Fruit fly (Drosophila melanogaster): ENCODE measurements around the gene CG4768.

Gene CG4768

DNA sequence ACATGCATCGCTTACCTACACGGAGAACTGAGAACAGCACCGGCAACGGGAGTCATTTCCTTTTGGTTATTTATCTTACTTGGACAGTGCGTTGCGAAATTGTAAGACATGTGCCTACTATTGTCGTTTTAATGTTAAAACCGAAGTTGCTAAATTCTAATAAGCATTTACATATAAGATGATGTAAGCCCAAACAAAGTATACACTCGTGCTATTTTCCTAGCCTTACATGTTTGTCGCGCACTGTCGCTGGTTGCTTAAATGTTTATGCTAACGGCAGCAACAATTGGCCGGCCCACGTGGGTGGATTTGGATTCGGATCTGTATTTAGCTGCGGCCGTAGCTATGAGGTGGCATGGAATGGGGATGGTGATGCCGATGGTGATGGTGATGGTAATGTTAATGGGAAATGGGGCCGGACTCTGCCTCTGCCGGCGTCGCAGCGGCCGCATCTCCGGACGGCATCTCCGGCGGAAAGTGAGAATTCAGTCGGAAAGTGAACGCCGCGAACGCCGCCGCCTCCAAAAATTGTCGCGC lies 19.4 kb downstream of the CG4768 start, which contains the start of gene CG4829 (continued):
- peak; percentile 92 for TF ChIP-seq lmd (GFP tag; IDR thresholded peaks at IDR 0.05)
- peak; percentile 88 for TF ChIP-seq H2.0 (GFP tag; IDR thresholded peaks at IDR 0.05)
- peak; percentile 68 for TF ChIP-seq sima (GFP tag; optimal IDR thresholded peaks at IDR 0.05)
- peak; percentile 79 for TF ChIP-seq BtbVII (GFP tag; optimal IDR thresholded peaks at IDR 0.05)
- peak; percentile 70 for TF ChIP-seq Camta (GFP tag; optimal IDR thresholded peaks at IDR 0.05)
- peak; percentile 86 for TF ChIP-seq her (GFP tag; optimal IDR thresholded peaks at IDR 0.05)
- TF ChIP-seq Atf6 (GFP tag; IDR thresholded peaks at IDR 0.05) = peak; percentile 86
- peak; percentile 92 for TF ChIP-seq CG12219 (GFP tag; optimal IDR thresholded peaks at IDR 0.05)
- peak; percentile 83 for TF ChIP-seq mam (GFP tag; optimal IDR thresholded peaks at IDR 0.05)
- TF ChIP-seq exex (tag; optimal IDR thresholded peaks at IDR 0.05) = peak; percentile 63
- TF ChIP-seq sc (optimal IDR thresholded peaks at IDR 0.05) = no peak
- peak; percentile 71 for TF ChIP-seq sc (GFP tag; optimal IDR thresholded peaks at IDR 0.05)
- TF ChIP-seq danr (GFP tag; IDR thresholded peaks at IDR 0.05) = peak; percentile 86
- peak; percentile 83 to 87 for TF ChIP-seq Pdp1 (GFP tag; optimal IDR thresholded peaks at IDR 0.05)
- TF ChIP-seq CG17802 (tag; optimal IDR thresholded peaks at IDR 0.05) = peak; percentile 63
- peak; percentile 60 for TF ChIP-seq Lim3 (GFP tag; IDR thresholded peaks at IDR 0.05)
- TF ChIP-seq chinmo (GFP tag; IDR thresholded peaks at IDR 0.05; ENCODE audit: partially characterized antibody) = no peak
- peak; percentile 89 for TF ChIP-seq CG11456 (GFP tag; IDR thresholded peaks at IDR 0.05)
- TF ChIP-seq pb (GFP tag; optimal IDR thresholded peaks at IDR 0.05) = peak; percentile 82
- no peak for TF ChIP-seq Hr39 (optimal IDR thresholded peaks at IDR 0.05)
- peak; percentile 7 for TF ChIP-seq pfk (GFP tag; optimal IDR thresholded peaks at IDR 0.05)
- TF ChIP-seq CG13287 (GFP tag; IDR thresholded peaks at IDR 0.05; ENCODE audit: partially characterized antibody) = no peak
- TF ChIP-seq CG16863 (GFP tag; optimal IDR thresholded peaks at IDR 0.05) = peak; percentile 82
- TF ChIP-seq crp (GFP tag; optimal IDR thresholded peaks at IDR 0.05) = peak in 1 of 2 experiments; percentile 38
- TF ChIP-seq sr (GFP tag; IDR thresholded peaks at IDR 0.05) = peak; percentile 92
- peak; percentile 80 for TF ChIP-seq en (GFP tag; optimal IDR thresholded peaks at IDR 0.05)
- TF ChIP-seq al (GFP tag; IDR thresholded peaks at IDR 0.05) = peak; percentile 76
- peak; percentile 10 for TF ChIP-seq CG15073 (GFP tag; optimal IDR thresholded peaks at IDR 0.05)
- 0 out of 2 replicates have a peak, but pooled peaks have one; percentile 10 for TF ChIP-seq CG8765 (GFP tag; IDR thresholded peaks at IDR 0.05)
- peak; percentile 88 for TF ChIP-seq phol (tag; optimal IDR thresholded peaks at IDR 0.05)
- TF ChIP-seq NC2β (GFP tag; optimal IDR thresholded peaks at IDR 0.05) = peak; percentile 66
- peak; percentile 76 for TF ChIP-seq CG6854 (GFP tag; optimal IDR thresholded peaks at IDR 0.05)
- peak; percentile 81 for TF ChIP-seq CG13894 (tag; optimal IDR thresholded peaks at IDR 0.05)
- TF ChIP-seq eyg (GFP tag; optimal IDR thresholded peaks at IDR 0.05) = peak; percentile 86
- TF ChIP-seq Neu2 (GFP tag; optimal IDR thresholded peaks at IDR 0.05; ENCODE audit: borderline replicate concordance) = peak; percentile 22
- no peak for TF ChIP-seq usp (GFP tag; optimal IDR thresholded peaks at IDR 0.05)
- peak; percentile 87 for TF ChIP-seq tgo (GFP tag; IDR thresholded peaks at IDR 0.05)
- TF ChIP-seq Hmx (GFP tag; optimal IDR thresholded peaks at IDR 0.05) = peak; percentile 1
- TF ChIP-seq CG7786 (GFP tag; optimal IDR thresholded peaks at IDR 0.05) = peak; percentile 81
- TF ChIP-seq maf-S (GFP tag; optimal IDR thresholded peaks at IDR 0.05) = peak; percentile 75
- TF ChIP-seq Deaf1 (tag; optimal IDR thresholded peaks at IDR 0.05) = peak; percentile 63
- TF ChIP-seq CG1792 (GFP tag; optimal IDR thresholded peaks at IDR 0.05) = peak; percentile 76
- TF ChIP-seq scrt (GFP tag; optimal IDR thresholded peaks at IDR 0.05) = peak; percentile 85
- no peak for TF ChIP-seq crol (GFP tag; IDR thresholded peaks at IDR 0.05)
- TF ChIP-seq CG6272 (GFP tag; IDR thresholded peaks at IDR 0.05) = peak; percentile 74
- TF ChIP-seq fd102C (GFP tag; optimal IDR thresholded peaks at IDR 0.05) = no peak
- peak; percentile 81 for TF ChIP-seq CG7556 (GFP tag; optimal IDR thresholded peaks at IDR 0.05)
- peak; percentile 85 for TF ChIP-seq oc (tag; optimal IDR thresholded peaks at IDR 0.05)
- peak; percentile 65 for TF ChIP-seq Bdp1 (GFP tag; optimal IDR thresholded peaks at IDR 0.05)
- peak; percentile 94 for TF ChIP-seq CG17359 (tag; optimal IDR thresholded peaks at IDR 0.05)
- peak; percentile 79 for TF ChIP-seq Max (GFP tag; optimal IDR thresholded peaks at IDR 0.05)

All from whole organism, embryonic.